Fruit fly (Drosophila melanogaster) whole organism, embryonic: ENCODE data around the gene mthl2.

Source experiments
- Antp ChIP-seq: fragments of 200-800 bp; sonication (Bioruptor generic); optimal IDR thresholded peaks from 3 replicates; lab custom pipeline; 2016; ENCODE audit warnings: missing biosample characterization, missing genetic modification characterization
- BEAF-32 ChIP-seq: fragments of 200-800 bp; sonication (Bioruptor generic); optimal IDR thresholded peaks from 3 replicates; lab custom pipeline; 2017; ENCODE audit warnings: missing biosample characterization, missing genetic modification characterization, mild to moderate bottlenecking, moderate library complexity, missing genetic modification reagents
- CG10209 ChIP-seq: fragments of 200-800 bp; sonication (Bioruptor generic); optimal IDR thresholded peaks from 3 replicates; lab custom pipeline; 2017; ENCODE audit warnings: missing biosample characterization, mild to moderate bottlenecking, missing genetic modification characterization, missing genetic modification reagents
- CG10321 ChIP-seq: fragments of 200-800 bp; sonication (Bioruptor generic); IDR thresholded peaks from 2 replicates; pipeline ENCODE4 v1.3.6; 2022; ENCODE audit warnings: missing biosample characterization, missing genetic modification characterization
- CG10959 ChIP-seq: fragments of 200-800 bp; sonication (Bioruptor generic); IDR thresholded peaks from 2 replicates; pipeline ENCODE4 v1.3.6; 2022; ENCODE audit warnings: missing biosample characterization, missing genetic modification characterization
- CG11093 ChIP-seq: fragments of 200-800 bp; sonication (Bioruptor generic); IDR thresholded peaks from 3 replicates; pipeline ENCODE4 v1.3.6; 2022; ENCODE audit warnings: missing biosample characterization, missing genetic modification characterization
- CG11398 ChIP-seq: fragments of 200-800 bp; sonication (Bioruptor generic); optimal IDR thresholded peaks from 2 replicates; lab custom pipeline; 2016; ENCODE audit warnings: missing biosample characterization, missing genetic modification characterization
- CG1233 ChIP-seq: fragments of 200-800 bp; sonication (Bioruptor generic); optimal IDR thresholded peaks from 4 replicates; lab custom pipeline; 2018; ENCODE audit warnings: missing biosample characterization, mild to moderate bottlenecking, missing genetic modification characterization
- CG15011 ChIP-seq: fragments of 200-800 bp; sonication (Bioruptor generic); optimal IDR thresholded peaks from 3 replicates; lab custom pipeline; 2018; ENCODE audit warnings: missing biosample characterization, mild to moderate bottlenecking, missing genetic modification characterization
- CG15479 ChIP-seq: fragments of 200-800 bp; sonication (Bioruptor generic); optimal IDR thresholded peaks from 3 replicates; lab custom pipeline; 2019; ENCODE audit warnings: missing biosample characterization, mild to moderate bottlenecking, missing genetic modification characterization, moderate library complexity
- CG18262 ChIP-seq: fragments of 200-800 bp; optimal IDR thresholded peaks from 3 replicates; lab custom pipeline; 2019; ENCODE audit warnings: missing biosample characterization, mild to moderate bottlenecking, missing genetic modification characterization, moderate library complexity
- CG18764 ChIP-seq: fragments of 200-800 bp; sonication (Bioruptor generic); optimal IDR thresholded peaks from 3 replicates; lab custom pipeline; 2016; ENCODE audit warnings: missing biosample characterization, missing genetic modification characterization
- CG2712 ChIP-seq: fragments of 200-800 bp; optimal IDR thresholded peaks from 3 replicates; lab custom pipeline; 2019; ENCODE audit warnings: missing biosample characterization, mild to moderate bottlenecking, missing genetic modification characterization, moderate library complexity
- CG30020 ChIP-seq: fragments of 200-800 bp; optimal IDR thresholded peaks from 2 replicates; lab custom pipeline; 2019; ENCODE audit warnings: missing biosample characterization, mild to moderate bottlenecking, missing genetic modification characterization, moderate library complexity
- CG32532 ChIP-seq: fragments of 200-800 bp; sonication (Bioruptor generic); IDR thresholded peaks from 2 replicates; pipeline ENCODE4 v1.3.6; 2022; ENCODE audit warnings: missing biosample characterization, missing genetic modification characterization
- CG34224 ChIP-seq: fragments of 200-800 bp; sonication (Bioruptor generic); IDR thresholded peaks from 3 replicates; pipeline ENCODE4 v1.3.6; 2022; ENCODE audit warnings: missing biosample characterization, missing genetic modification characterization; ENCODE audit not compliant: partially characterized antibody
- CG4328 ChIP-seq: fragments of 200-800 bp; sonication (Bioruptor generic); optimal IDR thresholded peaks from 3 replicates; lab custom pipeline; 2017; ENCODE audit warnings: missing biosample characterization, missing genetic modification reagents, missing genetic modification characterization
- CG4707 ChIP-seq: fragments of 200-800 bp; sonication (Bioruptor generic); optimal IDR thresholded peaks from 2 replicates; lab custom pipeline; 2018; ENCODE audit warnings: missing biosample characterization, mild to moderate bottlenecking, missing genetic modification characterization, moderate library complexity
- CG8765 ChIP-seq: fragments of 200-800 bp; sonication (Bioruptor generic); IDR thresholded peaks from 2 replicates; pipeline ENCODE4 v1.3.6; 2022; ENCODE audit warnings: missing biosample characterization, missing genetic modification characterization
- CG8944 ChIP-seq: fragments of 200-800 bp; sonication (Bioruptor generic); optimal IDR thresholded peaks from 3 replicates; lab custom pipeline; 2016; ENCODE audit warnings: missing biosample characterization, missing genetic modification characterization
- CG9609 ChIP-seq: fragments of 200-800 bp; sonication (Bioruptor generic); optimal IDR thresholded peaks from 3 replicates; lab custom pipeline; 2016; ENCODE audit warnings: missing biosample characterization, missing genetic modification characterization
- D ChIP-seq, 2 experiments: fragments of 200-800 bp in 1 of 2; fragments of >200 bp in 1 of 2; sonication (Bioruptor generic) in 1 of 2; optimal IDR thresholded peaks; 2 replicates in 1 of 2; 3 replicates in 1 of 2; lab custom pipeline; 2017; ENCODE audit warnings: mild to moderate bottlenecking in 1 of 2, missing biosample characterization in 1 of 2, missing genetic modification characterization in 1 of 2, missing genetic modification reagents in 1 of 2
- ERR ChIP-seq: fragments of 200-800 bp; sonication (Bioruptor generic); optimal IDR thresholded peaks from 2 replicates; lab custom pipeline; 2016; ENCODE audit warnings: missing biosample characterization, missing genetic modification characterization
- Fer1 ChIP-seq: fragments of 200-800 bp; sonication (Bioruptor generic); optimal IDR thresholded peaks from 2 replicates; lab custom pipeline; 2017; ENCODE audit warnings: missing biosample characterization, mild to moderate bottlenecking, missing genetic modification characterization
- HLH54F ChIP-seq: fragments of 200-800 bp; sonication (Bioruptor generic); optimal IDR thresholded peaks from 3 replicates; lab custom pipeline; 2016; ENCODE audit warnings: missing biosample characterization, missing genetic modification characterization
- Hmr ChIP-seq: fragments of 200-800 bp; sonication (Bioruptor generic); optimal IDR thresholded peaks from 3 replicates; lab custom pipeline; 2017; ENCODE audit warnings: mild to moderate bottlenecking, missing biosample characterization, missing genetic modification reagents, missing genetic modification characterization
- NC2β ChIP-seq: fragments of 200-800 bp; sonication (Bioruptor generic); optimal IDR thresholded peaks from 2 replicates; lab custom pipeline; 2016; ENCODE audit warnings: missing biosample characterization, missing genetic modification characterization
- Nf-YC ChIP-seq: fragments of 200-800 bp; optimal IDR thresholded peaks from 3 replicates; lab custom pipeline; 2019; ENCODE audit warnings: missing biosample characterization, mild to moderate bottlenecking, missing genetic modification characterization, moderate library complexity
- NfI ChIP-seq: fragments of 200-800 bp; sonication (Bioruptor generic); optimal IDR thresholded peaks from 3 replicates; lab custom pipeline; 2018; ENCODE audit warnings: missing biosample characterization, mild to moderate bottlenecking, missing genetic modification characterization, moderate library complexity
- PHDP ChIP-seq: fragments of 200-800 bp; sonication (Bioruptor generic); optimal IDR thresholded peaks from 3 replicates; lab custom pipeline; 2018; ENCODE audit warnings: missing biosample characterization, mild to moderate bottlenecking, missing genetic modification characterization, moderate library complexity
- Sox100B ChIP-seq: fragments of 200-800 bp; sonication (Bioruptor generic); optimal IDR thresholded peaks from 3 replicates; lab custom pipeline; 2018; ENCODE audit warnings: missing biosample characterization, mild to moderate bottlenecking, missing genetic modification characterization
- Xrp1 ChIP-seq: fragments of 200-800 bp; sonication (Bioruptor generic); IDR thresholded peaks from 2 replicates; pipeline ENCODE4 v1.3.6; 2022; ENCODE audit warnings: missing biosample characterization, missing genetic modification characterization
- ac ChIP-seq: fragments of 200-800 bp; sonication (Bioruptor generic); optimal IDR thresholded peaks from 3 replicates; lab custom pipeline; 2017; ENCODE audit warnings: missing biosample characterization, mild to moderate bottlenecking, missing genetic modification characterization
- aop ChIP-seq: fragments of 200-800 bp; sonication (Bioruptor generic); IDR thresholded peaks from 2 replicates; pipeline ENCODE4 v1.3.6; 2022; ENCODE audit warnings: missing biosample characterization, missing genetic modification characterization
- ash1 ChIP-seq: fragments of 200-800 bp; sonication (Bioruptor generic); optimal IDR thresholded peaks from 2 replicates; lab custom pipeline; 2018; ENCODE audit warnings: missing biosample characterization, mild to moderate bottlenecking, missing genetic modification characterization
- ato ChIP-seq: fragments of 200-800 bp; sonication (Bioruptor generic); IDR thresholded peaks from 2 replicates; pipeline ENCODE4 v1.3.6; 2022; ENCODE audit warnings: missing biosample characterization, missing genetic modification characterization; ENCODE audit not compliant: partially characterized antibody
- corto ChIP-seq: fragments of 200-800 bp; sonication (Bioruptor generic); optimal IDR thresholded peaks from 2 replicates; lab custom pipeline; 2016; ENCODE audit warnings: missing biosample characterization, mild to moderate bottlenecking, missing genetic modification characterization, moderate library complexity
- cwo ChIP-seq: fragments of 200-800 bp; sonication (Bioruptor generic); optimal IDR thresholded peaks from 3 replicates; lab custom pipeline; 2017; ENCODE audit warnings: missing biosample characterization, missing genetic modification characterization, mild to moderate bottlenecking, moderate library complexity, missing genetic modification reagents
- dmrt11E ChIP-seq: fragments of 200-800 bp; sonication (Bioruptor generic); optimal IDR thresholded peaks from 3 replicates; lab custom pipeline; 2018; ENCODE audit warnings: missing biosample characterization, mild to moderate bottlenecking, missing genetic modification characterization, moderate library complexity
- exex ChIP-seq: fragments of 200-800 bp; sonication (Bioruptor generic); optimal IDR thresholded peaks from 4 replicates; lab custom pipeline; 2018; ENCODE audit warnings: missing biosample characterization, mild to moderate bottlenecking, missing genetic modification characterization, moderate library complexity
- fd102C ChIP-seq: fragments of 200-800 bp; sonication (Bioruptor generic); optimal IDR thresholded peaks from 2 replicates; lab custom pipeline; 2018; ENCODE audit warnings: missing biosample characterization, mild to moderate bottlenecking, missing genetic modification characterization, moderate library complexity
- gce ChIP-seq: fragments of 200-800 bp; sonication (Bioruptor generic); IDR thresholded peaks from 3 replicates; pipeline ENCODE4 v1.3.6; 2022; ENCODE audit warnings: missing biosample characterization, missing genetic modification characterization
- gt ChIP-seq: fragments of 200-800 bp; sonication (Bioruptor generic); IDR thresholded peaks from 2 replicates; pipeline ENCODE4 v1.3.6; 2022; ENCODE audit warnings: missing biosample characterization, missing genetic modification characterization
- ham ChIP-seq: fragments of 200-800 bp; sonication (Bioruptor generic); IDR thresholded peaks from 2 replicates; pipeline ENCODE4 v1.3.6; 2022; ENCODE audit warnings: missing biosample characterization, missing genetic modification characterization
- kay ChIP-seq: fragments of 200-800 bp; sonication (Bioruptor generic); optimal IDR thresholded peaks from 2 replicates; lab custom pipeline; 2016; ENCODE audit warnings: missing biosample characterization, missing genetic modification characterization
- nmo ChIP-seq: fragments of 200-800 bp; sonication (Bioruptor generic); optimal IDR thresholded peaks from 2 replicates; lab custom pipeline; 2018; ENCODE audit warnings: missing biosample characterization, mild to moderate bottlenecking, missing genetic modification characterization, moderate library complexity
- pnt ChIP-seq: fragments of 200-800 bp; sonication (Bioruptor generic); optimal IDR thresholded peaks from 3 replicates; lab custom pipeline; 2016; ENCODE audit warnings: missing biosample characterization, missing genetic modification characterization
- pros ChIP-seq: fragments of 200-800 bp; sonication (Bioruptor generic); optimal IDR thresholded peaks from 3 replicates; lab custom pipeline; 2019; ENCODE audit warnings: missing biosample characterization, mild to moderate bottlenecking, missing genetic modification characterization, moderate library complexity
- so ChIP-seq: fragments of 200-800 bp; sonication (Bioruptor generic); IDR thresholded peaks from 3 replicates; pipeline ENCODE4 v1.3.6; 2022; ENCODE audit warnings: missing biosample characterization, missing genetic modification characterization
- tio ChIP-seq: fragments of 200-800 bp; sonication (Bioruptor generic); optimal IDR thresholded peaks from 2 replicates; lab custom pipeline; 2017; ENCODE audit warnings: missing biosample characterization, missing genetic modification characterization, inconsistent platforms

Gene mthl2

DNA sequence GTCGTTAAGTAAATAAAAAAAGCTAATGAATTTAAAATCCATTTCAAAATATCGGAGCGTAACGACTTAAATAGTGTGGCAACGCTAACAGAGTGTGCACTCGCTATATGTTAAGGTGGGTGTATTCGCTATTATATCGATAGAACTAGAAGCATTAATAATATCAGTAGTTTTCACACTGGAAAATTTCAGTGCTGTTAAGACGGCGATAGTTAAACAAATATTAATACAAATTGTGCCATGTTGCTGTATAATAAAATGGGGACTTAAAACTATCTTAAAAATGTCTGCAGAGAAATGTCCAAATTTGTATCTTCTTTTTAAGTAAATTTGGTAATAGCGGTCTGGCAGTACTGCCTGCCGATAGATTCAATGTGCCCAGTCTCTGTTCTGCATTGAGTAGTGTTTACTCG, 21.3 kb upstream of the mthl2 start (continued):
- TF ChIP-seq pnt (GFP tag; lab: Kevin White, UChicago) (peak; percentile 89), nmo (GFP tag; lab: Kevin White, UChicago) (peak; percentile 94), ato (GFP tag; lab: Robert Waterston, UW) (peak; percentile 60; the same call in 1 of the 2 replicates), Sox100B (no peak), Hmr (GFP tag; lab: Kevin White, UChicago) (peak; percentile 80), corto (no peak), CG34224 (GFP tag; lab: Robert Waterston, UW) (peak; percentile 79), CG15479 (GFP tag; lab: Kevin White, UChicago) (no peak), Xrp1 (GFP tag; lab: Robert Waterston, UW) (peak; percentile 89), D (optimal IDR thresholded peaks at IDR 0.05; lab: Kevin White, UChicago) (no peak), D (GFP tag; optimal IDR thresholded peaks at IDR 0.05; lab: Kevin White, UChicago) (peak; percentile 27), CG4707 (GFP tag; lab: Kevin White, UChicago) (no peak), cwo (GFP tag; lab: Kevin White, UChicago) (peak; percentile 52), BEAF-32 (peak; percentile 96), CG1233 (peak; percentile 74), CG30020 (tag; lab: Kevin White, UChicago) (no peak), Antp (GFP tag; lab: Kevin White, UChicago) (peak; percentile 85), gce (GFP tag; lab: Robert Waterston, UW) (peak; percentile 78; the same call in 2 of the 3 replicates), Fer1 (no peak), ac (no peak), dmrt11E (tag; lab: Kevin White, UChicago) (peak; percentile 81), tio (GFP tag; lab: Kevin White, UChicago) (peak; percentile 68), so (GFP tag; lab: Robert Waterston, UW) (peak; percentile 63; the same call in 1 of the 3 replicates), NC2β (peak; percentile 79), CG32532 (GFP tag; lab: Robert Waterston, UW) (peak; percentile 93), CG15011 (GFP tag; lab: Kevin White, UChicago) (no peak), CG10321 (peak; percentile 37; the same call in 1 of the 2 replicates), ash1 (GFP tag; lab: Kevin White, UChicago) (peak; percentile 51), ERR (GFP tag; lab: Kevin White, UChicago) (peak; percentile 82), kay (GFP tag; lab: Kevin White, UChicago) (peak; percentile 68), CG8765 (GFP tag; lab: Robert Waterston, UW) (peak; percentile 82), CG18764 (GFP tag; lab: Kevin White, UChicago) (peak; percentile 78), CG11398 (GFP tag; lab: Kevin White, UChicago) (peak; percentile 51), aop (GFP tag; lab: Robert Waterston, UW) (peak; percentile 86), CG8944 (GFP tag; lab: Kevin White, UChicago) (peak; percentile 86), HLH54F (peak; percentile 91), CG2712 (peak; percentile 86), ham (GFP tag; lab: Robert Waterston, UW) (peak; percentile 69), pros (GFP tag; lab: Kevin White, UChicago) (no peak), CG10959 (GFP tag; lab: Robert Waterston, UW) (peak; percentile 73), CG9609 (GFP tag; lab: Kevin White, UChicago) (peak; percentile 89), gt (GFP tag; lab: Robert Waterston, UW) (peak; percentile 81), CG11093 (peak; percentile 90), fd102C (GFP tag; lab: Kevin White, UChicago) (no peak), NfI (GFP tag; lab: Kevin White, UChicago) (peak; percentile 86), CG4328 (GFP tag; lab: Kevin White, UChicago) (peak; percentile 67), exex (tag; lab: Kevin White, UChicago) (no peak), Nf-YC (tag; lab: Kevin White, UChicago) (no peak), CG10209 (GFP tag; lab: Kevin White, UChicago) (peak; percentile 81), PHDP (tag; lab: Kevin White, UChicago) (no peak), CG18262 (tag; lab: Kevin White, UChicago) (no peak)
